Fruit fly (Drosophila melanogaster) whole organism, prepupa: ENCODE data around the gene CG10337.

Experiments
- Blimp-1 ChIP-seq: fragments of 200-800 bp; sonication (Bioruptor generic); optimal IDR thresholded peaks from 3 replicates; lab custom pipeline; 2017; ENCODE audit warnings: missing biosample characterization, missing genetic modification characterization, mild to moderate bottlenecking, moderate library complexity, missing genetic modification reagents
- CG10631 ChIP-seq: fragments of 200-800 bp; sonication (Bioruptor generic); optimal IDR thresholded peaks from 2 replicates; lab custom pipeline; 2016; ENCODE audit warnings: missing biosample characterization, missing genetic modification characterization
- CG10669 ChIP-seq: fragments of 200-800 bp; sonication (Bioruptor generic); optimal IDR thresholded peaks from 3 replicates; lab custom pipeline; 2018; ENCODE audit warnings: missing biosample characterization, mild to moderate bottlenecking, missing genetic modification characterization, moderate library complexity
- CG11294 ChIP-seq: fragments of 200-800 bp; sonication (Bioruptor generic); IDR thresholded peaks from 2 replicates; pipeline ENCODE4 v1.3.6; 2022; ENCODE audit warnings: missing biosample characterization, missing genetic modification characterization
- CG11902 ChIP-seq: fragments of 200-800 bp; sonication (Bioruptor generic); optimal IDR thresholded peaks from 3 replicates; lab custom pipeline; 2016; ENCODE audit warnings: missing biosample characterization, missing genetic modification characterization
- CG15336 ChIP-seq: fragments of 200-800 bp; sonication (Bioruptor generic); IDR thresholded peaks from 2 replicates; pipeline ENCODE4 v1.3.6; 2022; ENCODE audit warnings: missing biosample characterization, missing genetic modification characterization
- CG1621 ChIP-seq: fragments of 200-800 bp; sonication (Bioruptor generic); optimal IDR thresholded peaks from 3 replicates; lab custom pipeline; 2018; ENCODE audit warnings: missing biosample characterization, mild to moderate bottlenecking, missing genetic modification characterization
- CG16779 ChIP-seq: fragments of 200-800 bp; sonication (Bioruptor generic); optimal IDR thresholded peaks from 3 replicates; lab custom pipeline; 2017; ENCODE audit warnings: missing biosample characterization, mild to moderate bottlenecking, missing genetic modification characterization
- CG3032 ChIP-seq: fragments of 200-800 bp; optimal IDR thresholded peaks from 2 replicates; lab custom pipeline; 2019; ENCODE audit warnings: missing biosample characterization, mild to moderate bottlenecking, missing genetic modification characterization, moderate library complexity
- CG31627 ChIP-seq: fragments of 200-800 bp; sonication (Bioruptor generic); optimal IDR thresholded peaks from 3 replicates; lab custom pipeline; 2016; ENCODE audit warnings: missing biosample characterization, missing genetic modification characterization
- CG34406 ChIP-seq: fragments of 200-800 bp; sonication (Bioruptor generic); optimal IDR thresholded peaks from 3 replicates; lab custom pipeline; 2016; ENCODE audit warnings: missing biosample characterization, missing genetic modification characterization
- CG3919 ChIP-seq: fragments of 200-800 bp; sonication (Bioruptor generic); optimal IDR thresholded peaks from 3 replicates; lab custom pipeline; 2016; ENCODE audit warnings: missing biosample characterization, missing genetic modification characterization
- CG4318 ChIP-seq: fragments of 200-800 bp; sonication (Bioruptor generic); optimal IDR thresholded peaks from 3 replicates; lab custom pipeline; 2017; ENCODE audit warnings: missing biosample characterization, mild to moderate bottlenecking, missing genetic modification characterization
- CG6163 ChIP-seq: fragments of 200-800 bp; sonication (Bioruptor generic); IDR thresholded peaks from 3 replicates; pipeline ENCODE4 v1.3.6; 2022; ENCODE audit warnings: missing biosample characterization, missing genetic modification characterization
- CG6276 ChIP-seq: fragments of 200-800 bp; sonication (Bioruptor generic); optimal IDR thresholded peaks from 2 replicates; lab custom pipeline; 2017; ENCODE audit warnings: missing biosample characterization, mild to moderate bottlenecking, missing genetic modification characterization
- CG6792 ChIP-seq: fragments of 200-800 bp; sonication (Bioruptor generic); optimal IDR thresholded peaks from 3 replicates; lab custom pipeline; 2016; ENCODE audit warnings: missing biosample characterization, missing genetic modification characterization
- CG6854 ChIP-seq: fragments of 200-800 bp; sonication (Bioruptor generic); optimal IDR thresholded peaks from 2 replicates; lab custom pipeline; 2017; ENCODE audit warnings: missing biosample characterization, mild to moderate bottlenecking, missing genetic modification characterization
- CG7368 ChIP-seq: fragments of 200-800 bp; sonication (Bioruptor generic); optimal IDR thresholded peaks from 3 replicates; lab custom pipeline; 2016; ENCODE audit warnings: missing biosample characterization, missing genetic modification characterization
- CG8119 ChIP-seq: fragments of 200-800 bp; sonication (Bioruptor generic); IDR thresholded peaks from 3 replicates; pipeline ENCODE4 v1.3.6; 2022; ENCODE audit warnings: missing biosample characterization, missing genetic modification characterization
- CG8632 ChIP-seq: fragments of 200-800 bp; sonication (Bioruptor generic); optimal IDR thresholded peaks from 3 replicates; lab custom pipeline; 2016; ENCODE audit warnings: missing biosample characterization, missing genetic modification characterization
- CG9139 ChIP-seq: fragments of 200-800 bp; sonication (Bioruptor generic); optimal IDR thresholded peaks from 3 replicates; lab custom pipeline; 2017; ENCODE audit warnings: missing biosample characterization, mild to moderate bottlenecking, missing genetic modification characterization
- Eip75B ChIP-seq: fragments of 200-800 bp; sonication (Bioruptor generic); optimal IDR thresholded peaks from 3 replicates; lab custom pipeline; 2016; ENCODE audit warnings: missing biosample characterization, missing genetic modification characterization
- Eip78C ChIP-seq: fragments of 200-800 bp; sonication (Bioruptor generic); peaks from one replicate; lab custom pipeline; 2016; ENCODE audit warnings: missing biosample characterization, missing genetic modification characterization
- Eip93F ChIP-seq: fragments of 200-800 bp; sonication (Bioruptor generic); optimal IDR thresholded peaks from 2 replicates; lab custom pipeline; 2016; ENCODE audit warnings: missing biosample characterization, mild to moderate bottlenecking, missing genetic modification characterization
- Ets21C ChIP-seq: fragments of 200-800 bp; sonication (Bioruptor generic); optimal IDR thresholded peaks from 3 replicates; lab custom pipeline; 2016; ENCODE audit warnings: missing biosample characterization, missing genetic modification characterization
- Ets96B ChIP-seq: fragments of 200-800 bp; optimal IDR thresholded peaks from 2 replicates; lab custom pipeline; 2019; ENCODE audit warnings: missing biosample characterization, mild to moderate bottlenecking, missing genetic modification characterization, moderate library complexity
- Gug ChIP-seq: fragments of 200-800 bp; sonication (Bioruptor generic); IDR thresholded peaks from 2 replicates; pipeline ENCODE4 v1.3.6; 2022; ENCODE audit warnings: missing biosample characterization, missing genetic modification characterization
- Hr38 ChIP-seq: sonication (Bioruptor generic); optimal IDR thresholded peaks from 2 replicates; lab custom pipeline; 2016; ENCODE audit warnings: missing biosample characterization, missing genetic modification characterization
- Hr39 ChIP-seq: fragments of 200-800 bp; sonication (Bioruptor generic); optimal IDR thresholded peaks from 2 replicates; lab custom pipeline; 2016; ENCODE audit warnings: missing biosample characterization, missing genetic modification characterization
- Hr4 ChIP-seq: fragments of 200-800 bp; sonication (Bioruptor generic); optimal IDR thresholded peaks from 3 replicates; lab custom pipeline; 2016; ENCODE audit warnings: missing biosample characterization, missing genetic modification characterization
- Lpt ChIP-seq: fragments of 200-800 bp; sonication (Bioruptor generic); optimal IDR thresholded peaks from 3 replicates; lab custom pipeline; 2016; ENCODE audit warnings: missing biosample characterization, missing genetic modification characterization
- OdsH ChIP-seq: fragments of 200-800 bp; sonication (Bioruptor generic); optimal IDR thresholded peaks from 3 replicates; lab custom pipeline; 2016; ENCODE audit warnings: missing biosample characterization, missing genetic modification characterization
- Sox102F ChIP-seq: fragments of 200-800 bp; sonication (Bioruptor generic); optimal IDR thresholded peaks from 2 replicates; lab custom pipeline; 2016; ENCODE audit warnings: missing biosample characterization, mild to moderate bottlenecking, missing genetic modification characterization
- Sox14 ChIP-seq: fragments of 200-800 bp; sonication (Bioruptor generic); optimal IDR thresholded peaks from 3 replicates; lab custom pipeline; 2016; ENCODE audit warnings: missing biosample characterization, missing genetic modification characterization
- Sox15 ChIP-seq: fragments of 200-800 bp; sonication (Bioruptor generic); optimal IDR thresholded peaks from 3 replicates; lab custom pipeline; 2016; ENCODE audit warnings: missing biosample characterization, missing genetic modification characterization
- achi ChIP-seq: fragments of 200-800 bp; sonication (Bioruptor generic); optimal IDR thresholded peaks from 3 replicates; lab custom pipeline; 2016; ENCODE audit warnings: missing biosample characterization, missing genetic modification characterization
- acj6 ChIP-seq: fragments of 200-800 bp; sonication (Bioruptor generic); optimal IDR thresholded peaks from 3 replicates; lab custom pipeline; 2016; ENCODE audit warnings: missing biosample characterization, missing genetic modification characterization
- dac ChIP-seq: fragments of 200-800 bp; sonication (Bioruptor generic); optimal IDR thresholded peaks from 2 replicates; lab custom pipeline; 2017; ENCODE audit warnings: missing biosample characterization, mild to moderate bottlenecking, missing genetic modification characterization
- eg ChIP-seq: fragments of 200-800 bp; sonication (Bioruptor generic); IDR thresholded peaks from 3 replicates; pipeline ENCODE4 v1.3.6; 2022; ENCODE audit warnings: missing biosample characterization, missing genetic modification characterization
- esn ChIP-seq: fragments of 200-800 bp; sonication (Bioruptor generic); optimal IDR thresholded peaks from 2 replicates; lab custom pipeline; 2016; ENCODE audit warnings: missing biosample characterization, mild to moderate bottlenecking, missing genetic modification characterization, moderate library complexity
- fd59A ChIP-seq: fragments of 200-800 bp; sonication (Bioruptor generic); optimal IDR thresholded peaks from 2 replicates; lab custom pipeline; 2017; ENCODE audit warnings: missing biosample characterization, mild to moderate bottlenecking, missing genetic modification characterization, missing genetic modification reagents
- fd85E ChIP-seq: fragments of 200-800 bp; sonication (Bioruptor generic); optimal IDR thresholded peaks from 3 replicates; lab custom pipeline; 2016; ENCODE audit warnings: missing biosample characterization, missing genetic modification characterization
- fkh ChIP-seq: fragments of 200-800 bp; sonication (Bioruptor generic); optimal IDR thresholded peaks from 3 replicates; lab custom pipeline; 2017; ENCODE audit warnings: missing biosample characterization, mild to moderate bottlenecking, missing genetic modification characterization, moderate library complexity
- net ChIP-seq: fragments of 200-800 bp; sonication (Bioruptor generic); optimal IDR thresholded peaks from 3 replicates; lab custom pipeline; 2016; ENCODE audit warnings: missing biosample characterization, missing genetic modification characterization
- pdm3 ChIP-seq: fragments of 200-800 bp; sonication (Bioruptor generic); optimal IDR thresholded peaks from 3 replicates; lab custom pipeline; 2016; ENCODE audit warnings: missing biosample characterization, missing genetic modification characterization
- salr ChIP-seq, 2 experiments: fragments of 200-800 bp; sonication (Bioruptor generic); optimal IDR thresholded peaks; 3 replicates each; lab custom pipeline; 2016 to 2018; ENCODE audit warnings: missing biosample characterization in 2 of 2, missing genetic modification characterization in 2 of 2, mild to moderate bottlenecking in 1 of 2
- spab ChIP-seq: fragments of 200-800 bp; sonication (Bioruptor generic); optimal IDR thresholded peaks from 2 replicates; lab custom pipeline; 2017; ENCODE audit warnings: missing biosample characterization, mild to moderate bottlenecking, missing genetic modification characterization, missing genetic modification reagents
- ss ChIP-seq, 2 experiments: fragments of 200-800 bp; sonication (Bioruptor generic); optimal IDR thresholded peaks; 2 replicates in 1 of 2; 3 replicates in 1 of 2; lab custom pipeline; 2017 to 2018; ENCODE audit warnings: mild to moderate bottlenecking in 2 of 2, missing biosample characterization in 2 of 2, missing genetic modification characterization in 2 of 2, moderate library complexity in 1 of 2
- svp ChIP-seq: fragments of 200-800 bp; sonication (Bioruptor generic); peaks from one replicate; lab custom pipeline; 2016; ENCODE audit warnings: missing biosample characterization, missing genetic modification characterization
- topi ChIP-seq: fragments of 200-800 bp; sonication (Bioruptor generic); optimal IDR thresholded peaks from 3 replicates; lab custom pipeline; 2016; ENCODE audit warnings: missing biosample characterization, missing genetic modification characterization
- vri ChIP-seq: fragments of 200-800 bp; sonication (Bioruptor generic); optimal IDR thresholded peaks from 3 replicates; lab custom pipeline; 2016; ENCODE audit warnings: missing biosample characterization, mild to moderate bottlenecking, missing genetic modification characterization

The CG10337 gene

DNA sequence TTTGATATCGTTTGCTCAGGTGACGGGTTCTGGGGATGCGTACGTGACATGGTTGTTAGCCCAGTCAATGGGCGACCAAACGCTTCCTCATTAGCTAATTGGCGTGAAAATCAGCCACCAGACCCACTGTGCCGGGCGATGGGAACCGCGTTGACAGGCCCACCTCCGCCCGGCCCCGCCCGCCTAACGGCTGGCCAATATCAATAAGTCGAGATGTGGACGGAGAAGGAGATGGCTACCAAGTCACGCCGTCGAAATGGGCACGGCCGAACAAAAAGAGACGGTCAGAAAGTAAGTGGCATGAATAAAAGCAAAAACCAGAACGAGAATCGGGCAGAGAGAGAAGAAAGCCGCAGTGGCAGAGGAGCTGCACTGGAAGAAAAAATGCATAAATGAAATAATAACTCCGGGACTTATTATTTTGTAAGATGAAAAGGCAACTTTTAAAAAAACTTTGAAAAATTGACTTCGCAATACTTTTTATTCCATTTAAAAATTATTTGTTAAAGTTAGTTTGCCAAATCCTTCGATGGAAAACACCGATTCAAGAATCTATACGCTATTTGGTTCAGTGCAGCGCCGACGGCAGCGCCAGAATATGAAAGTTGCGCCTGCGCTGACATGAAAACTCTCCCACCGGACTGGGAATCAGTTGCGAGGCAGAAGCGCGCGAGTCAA is 8.8 kb downstream of the CG10337 start, which contains the start of gene CG13082:
TSS of gene CG13082 (plus strand) at position 647 of the 678 bp plus-strand sequence.
- TF ChIP-seq fd85E (GFP tag; lab: Kevin White, UChicago) (peak; percentile 62), CG8632 (GFP tag; lab: Kevin White, UChicago) (peak; percentile 87), CG6276 (GFP tag; lab: Kevin White, UChicago) (peak; percentile 87), Sox14 (GFP tag; lab: Kevin White, UChicago) (peak; percentile 95), fkh (GFP tag; lab: Kevin White, UChicago) (no peak), CG34406 (peak; percentile 91), Eip75B (GFP tag; lab: Kevin White, UChicago) (peak; percentile 93), Hr39 (GFP tag; lab: Kevin White, UChicago) (peak; percentile 96), CG3919 (GFP tag; lab: Kevin White, UChicago) (peak; percentile 94), ss (GFP tag; optimal IDR thresholded peaks at IDR 0.05; lab: Kevin White, UChicago) (peak; percentile 50 to 74), Eip78C (peak; percentile 96), Sox102F (peak; percentile 95), CG11902 (GFP tag; lab: Kevin White, UChicago) (peak; percentile 81), CG10669 (peak; percentile 74), CG6163 (GFP tag; lab: Robert Waterston, UW) (peak; percentile 87), topi (GFP tag; lab: Kevin White, UChicago) (peak; percentile 96), CG31627 (peak; percentile 96), CG16779 (peak; percentile 66), CG15336 (GFP tag; lab: Robert Waterston, UW) (peak; percentile 89), Ets21C (GFP tag; lab: Kevin White, UChicago) (peak; percentile 94), CG6854 (GFP tag; lab: Kevin White, UChicago) (peak; percentile 90), Hr4 (GFP tag; lab: Kevin White, UChicago) (peak; percentile 80), CG4318 (GFP tag; lab: Kevin White, UChicago) (peak; percentile 87), CG6792 (GFP tag; lab: Kevin White, UChicago) (peak; percentile 93), salr (GFP tag; optimal IDR thresholded peaks at IDR 0.05; lab: Kevin White, UChicago) (peak; percentile 24 to 89), CG3032 (tag; lab: Kevin White, UChicago) (peak; percentile 76), Eip93F (GFP tag; lab: Kevin White, UChicago) (peak; percentile 94), dac (GFP tag; lab: Kevin White, UChicago) (peak; percentile 81), achi (peak; percentile 92), Ets96B (tag; lab: Kevin White, UChicago) (peak; percentile 76), pdm3 (peak; percentile 88), OdsH (peak; percentile 89), CG8119 (GFP tag; lab: Robert Waterston, UW) (peak; percentile 91), CG11294 (peak; percentile 45; the same call in 1 of the 2 replicates), eg (GFP tag; lab: Robert Waterston, UW) (peak; percentile 72), CG10631 (GFP tag; lab: Kevin White, UChicago) (peak; percentile 87), CG9139 (peak; percentile 9), vri (peak; percentile 83), Lpt (peak; percentile 88), Blimp-1 (GFP tag; lab: Kevin White, UChicago) (peak; percentile 93), Hr38 (no peak), acj6 (peak; percentile 93), fd59A (GFP tag; lab: Kevin White, UChicago) (peak; percentile 67), CG7368 (GFP tag; lab: Kevin White, UChicago) (peak; percentile 67), spab (GFP tag; lab: Kevin White, UChicago) (peak; percentile 63), svp (GFP tag; lab: Kevin White, UChicago) (peak; percentile 97), esn (GFP tag; lab: Kevin White, UChicago) (peak; percentile 97), Sox15 (GFP tag; lab: Kevin White, UChicago) (peak; percentile 76), CG1621 (tag; lab: Kevin White, UChicago) (peak; percentile 39), Gug (GFP tag; lab: Robert Waterston, UW) (peak; percentile 73), net (GFP tag; lab: Kevin White, UChicago) (peak; percentile 83)
